Fruit fly (Drosophila melanogaster) whole organism, embryonic: Measurements from ENCODE around the gene CG17199.

ENCODE experiments used
- CG12104 ChIP-seq: fragments of 200-800 bp; sonication (Bioruptor generic); optimal IDR thresholded peaks from 3 replicates; lab custom pipeline; 2016; ENCODE audit warnings: missing biosample characterization, missing genetic modification characterization
- CG32767 ChIP-seq: fragments of 200-800 bp; sonication (Bioruptor generic); IDR thresholded peaks from 2 replicates; pipeline ENCODE4 v1.3.6; 2022; ENCODE audit warnings: missing biosample characterization, missing genetic modification characterization
- CG4707 ChIP-seq: fragments of 200-800 bp; sonication (Bioruptor generic); optimal IDR thresholded peaks from 2 replicates; lab custom pipeline; 2018; ENCODE audit warnings: missing biosample characterization, mild to moderate bottlenecking, missing genetic modification characterization, moderate library complexity
- Dip2 ChIP-seq: fragments of 200-800 bp; sonication (Bioruptor generic); IDR thresholded peaks from 2 replicates; pipeline ENCODE4 v1.3.6; 2022; ENCODE audit warnings: missing biosample characterization, missing genetic modification characterization
- Taf1 ChIP-seq: fragments of 200-800 bp; sonication (Bioruptor generic); IDR thresholded peaks from 2 replicates; pipeline ENCODE4 v1.3.6; 2022; ENCODE audit warnings: missing biosample characterization, missing genetic modification characterization
- YL-1 ChIP-seq: fragments of 200-800 bp; sonication (Bioruptor generic); optimal IDR thresholded peaks from 3 replicates; lab custom pipeline; 2017; ENCODE audit warnings: missing biosample characterization, mild to moderate bottlenecking, missing genetic modification characterization
- aop ChIP-seq: fragments of 200-800 bp; sonication (Bioruptor generic); IDR thresholded peaks from 2 replicates; pipeline ENCODE4 v1.3.6; 2022; ENCODE audit warnings: missing biosample characterization, missing genetic modification characterization
- ato ChIP-seq: fragments of 200-800 bp; sonication (Bioruptor generic); IDR thresholded peaks from 2 replicates; pipeline ENCODE4 v1.3.6; 2022; ENCODE audit warnings: missing biosample characterization, missing genetic modification characterization; ENCODE audit not compliant: partially characterized antibody
- br ChIP-seq: fragments of >200 bp; optimal IDR thresholded peaks from 2 replicates; lab custom pipeline; 2017
- disco-r ChIP-seq: fragments of 200-800 bp; sonication (Bioruptor generic); optimal IDR thresholded peaks from 2 replicates; lab custom pipeline; 2016; ENCODE audit warnings: missing biosample characterization, missing genetic modification characterization
- prd ChIP-seq, 3 experiments: fragments of >200 bp in 2 of 3; fragments of 200-800 bp in 1 of 3; sonication (Bioruptor generic) in 1 of 3; optimal IDR thresholded peaks in 2 of 3; IDR thresholded peaks in 1 of 3; 2 replicates in 2 of 3; 3 replicates in 1 of 3; pipeline versions ENCODE4 v1.3.6 to Lab custom; 2017 to 2022; ENCODE audit warnings: missing biosample characterization in 1 of 3, missing genetic modification characterization in 1 of 3
- row ChIP-seq: fragments of 200-800 bp; sonication (Bioruptor generic); IDR thresholded peaks from 3 replicates; pipeline ENCODE4 v1.3.6; 2022; ENCODE audit warnings: missing biosample characterization, missing genetic modification characterization
- sr ChIP-seq: fragments of 200-800 bp; sonication (Bioruptor generic); IDR thresholded peaks from 3 replicates; pipeline ENCODE4 v1.3.6; 2022; ENCODE audit warnings: missing biosample characterization, missing genetic modification characterization
- ttk ChIP-seq: fragments of 200-800 bp; sonication (Bioruptor generic); IDR thresholded peaks from 2 replicates; pipeline ENCODE4 v2.1.2; 2022; ENCODE audit warnings: missing biosample characterization, missing genetic modification characterization

DNA sequence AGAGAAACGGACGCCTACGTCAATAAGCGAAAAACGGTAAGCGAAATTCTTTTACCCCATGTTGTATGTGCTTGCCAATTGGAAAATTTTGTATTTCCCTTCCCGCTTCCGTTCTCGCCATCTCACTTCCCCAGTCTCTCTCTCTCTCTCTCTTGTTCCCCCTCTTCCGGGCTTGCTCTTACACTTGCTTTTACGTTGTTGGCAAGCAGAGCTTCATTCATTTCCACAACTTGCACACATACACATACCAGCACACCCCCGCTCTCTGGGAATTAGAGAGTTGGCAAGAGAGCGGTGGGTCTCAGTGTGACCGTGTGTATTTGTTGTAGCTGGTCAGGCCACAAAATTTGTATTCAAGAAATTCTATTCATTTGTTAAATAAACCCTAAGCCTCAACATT is 44.2 kb upstream of the CG17199 start:
- TF ChIP-seq disco-r (no peak), prd (optimal IDR thresholded peaks at IDR 0.05; lab: Kevin White, UChicago) (no peak), prd (GFP tag; IDR thresholded peaks at IDR 0.05; lab: Robert Waterston, UW) (no peak), CG12104 (no peak), sr (GFP tag; lab: Robert Waterston, UW) (peak; percentile 12; the same call in 1 of the 3 replicates), Taf1 (no peak), row (GFP tag; lab: Robert Waterston, UW) (no peak), Dip2 (GFP tag; lab: Robert Waterston, UW) (no peak), ato (GFP tag; lab: Robert Waterston, UW) (no peak), aop (GFP tag; lab: Robert Waterston, UW) (peak; percentile 93), CG32767 (GFP tag; lab: Robert Waterston, UW) (peak; percentile 41; the same call in 1 of the 2 replicates), br (lab: Kevin White, UChicago) (no peak), YL-1 (GFP tag; lab: Kevin White, UChicago) (no peak), CG4707 (GFP tag; lab: Kevin White, UChicago) (no peak), ttk (GFP tag; lab: Robert Waterston, UW) (no peak)
